Worm (Caenorhabditis elegans): ENCODE measurements around the gene sre-55.

DNA sequence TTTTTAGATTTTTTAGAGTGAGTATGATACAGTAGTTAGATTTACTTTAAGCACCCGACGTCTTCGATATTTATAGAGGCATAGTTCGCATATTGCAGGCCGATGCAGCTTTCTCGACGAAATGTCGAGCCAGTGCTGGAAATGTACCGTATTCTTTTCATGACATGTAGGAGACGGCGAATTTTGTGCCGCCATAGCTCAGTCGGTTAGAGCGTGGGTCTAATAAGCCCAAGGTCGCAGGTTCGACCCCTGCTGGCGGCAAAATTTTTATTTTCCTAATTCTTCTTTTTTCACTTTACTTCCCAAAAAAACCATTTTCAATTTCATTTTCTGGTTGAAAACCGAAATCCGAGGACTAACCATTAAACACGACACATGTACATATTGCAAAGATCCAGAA lies 33.2 kb downstream of the sre-55 start:
- TF ChIP-seq ama-1 (optimal IDR thresholded peaks at IDR 0.05) (no peak), lin-13 (GFP tag; optimal IDR thresholded peaks at IDR 0.05) (no peak), zag-1 (tag; optimal IDR thresholded peaks at IDR 0.05) (no peak), hlh-11 (tag; optimal IDR thresholded peaks at IDR 0.05) (no peak), fos-1 (tag; optimal IDR thresholded peaks at IDR 0.05) (no peak)

Measured in whole organism, L4 larva.